Fruit fly (Drosophila melanogaster): ENCODE data around the gene CG7218.

- TF ChIP-seq insv (optimal IDR thresholded peaks at IDR 0.05) (no peak), Myc (optimal IDR thresholded peaks at IDR 0.05) (no peak), Sin3A (optimal IDR thresholded peaks at IDR 0.05) (no peak), ttk (optimal IDR thresholded peaks at IDR 0.05) (no peak), h (optimal IDR thresholded peaks at IDR 0.05) (no peak), psq (optimal IDR thresholded peaks at IDR 0.05) (no peak)
Measured at dm6 chr3R:18156608-18157007, 7.6 kb downstream of the CG7218 start.

Measured in Kc167 (cell line).